Worm (Caenorhabditis elegans) whole organism, mixed stage, embryonic: ENCODE data around the gene F10C1.9.

Experiments
- elt-1 ChIP-seq: sonication (generic microtip); optimal IDR thresholded peaks from 2 replicates; lab custom pipeline; 2017; ENCODE audit warnings: missing genetic modification characterization, mild to moderate bottlenecking, missing compliant biosample characterization, antibody characterized with exemption, moderate library complexity, borderline replicate concordance; ENCODE audit not compliant: insufficient read depth
- elt-3 ChIP-seq: fragments of 150-350 bp; optimal IDR thresholded peaks from 2 replicates; lab custom pipeline; 2014; ENCODE audit warnings: missing biosample characterization, missing genetic modification characterization
- lsy-2 ChIP-seq: fragments of 150-350 bp; optimal IDR thresholded peaks from 2 replicates; lab custom pipeline; 2014; ENCODE audit warnings: missing biosample characterization, missing genetic modification characterization
- nhr-2 ChIP-seq: fragments of 150-350 bp; optimal IDR thresholded peaks from 2 replicates; lab custom pipeline; 2014; ENCODE audit warnings: missing biosample characterization, missing genetic modification characterization
- pha-4 ChIP-seq: fragments of 150-350 bp; optimal IDR thresholded peaks from 2 replicates; lab custom pipeline; 2018; ENCODE audit warnings: missing biosample characterization, missing genetic modification reagents, missing genetic modification characterization

- TF ChIP-seq nhr-2 (tag; lab: Kevin White, UChicago) (no peak), pha-4 (no peak), lsy-2 (tag; lab: Kevin White, UChicago) (no peak), elt-3 (tag; lab: Kevin White, UChicago) (no peak), elt-1 (no peak)
Observed at ce11 chrII:5736599-5736998, 8.5 kb downstream of the F10C1.9 start.
